Worm (Caenorhabditis elegans): Measurements from ENCODE around the gene grd-7.

DNA sequence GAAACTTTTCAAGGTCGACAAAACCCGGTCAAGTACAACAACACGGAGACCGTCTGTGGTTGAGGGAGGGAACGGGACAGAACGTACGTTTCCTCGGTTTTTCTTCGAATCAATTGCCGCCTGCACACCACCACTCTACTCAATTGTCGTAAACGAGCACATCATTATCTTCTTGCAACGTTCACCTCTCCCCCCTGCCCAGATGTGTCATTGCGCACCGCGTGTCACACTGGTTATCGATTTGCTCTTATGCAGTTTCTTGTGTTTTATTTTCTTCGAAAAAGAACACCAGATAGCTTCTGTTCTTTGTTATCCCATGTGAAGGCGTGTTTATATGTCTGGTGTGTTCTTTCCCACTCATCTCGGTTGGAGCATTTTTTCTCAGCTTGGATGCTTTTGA, 20.3 kb upstream of the grd-7 start:
- TF ChIP-seq snpc-4 (GFP tag; optimal IDR thresholded peaks at IDR 0.05) (no peak), snpc-4 (tag; optimal IDR thresholded peaks at IDR 0.05) (no peak), ama-1 (optimal IDR thresholded peaks at IDR 0.05) (no peak), ama-1 (GFP tag; optimal IDR thresholded peaks at IDR 0.05) (no peak)
